Fruit fly (Drosophila melanogaster) whole organism, embryonic: ENCODE data around the gene wapl.
A peak's percentile ranks its signal among the peaks of the same experiment; 100 is the strongest.

Experiments
- ATbp ChIP-seq: fragments of 200-800 bp; sonication (Bioruptor generic); optimal IDR thresholded peaks from 2 replicates; lab custom pipeline; 2017; ENCODE audit warnings: missing biosample characterization, mild to moderate bottlenecking, missing genetic modification characterization, missing genetic modification reagents
- Abd-B ChIP-seq: fragments of 200-800 bp; sonication (Bioruptor generic); optimal IDR thresholded peaks from 2 replicates; lab custom pipeline; 2018; ENCODE audit warnings: missing biosample characterization, mild to moderate bottlenecking, missing genetic modification characterization, moderate library complexity
- Atf6 ChIP-seq: fragments of 200-800 bp; sonication (Bioruptor generic); IDR thresholded peaks from 2 replicates; pipeline ENCODE4 v1.3.6; 2022; ENCODE audit warnings: missing biosample characterization, missing genetic modification characterization
- CG10321 ChIP-seq: fragments of 200-800 bp; sonication (Bioruptor generic); IDR thresholded peaks from 2 replicates; pipeline ENCODE4 v1.3.6; 2022; ENCODE audit warnings: missing biosample characterization, missing genetic modification characterization
- CG10462 ChIP-seq: fragments of 200-800 bp; sonication (Bioruptor generic); optimal IDR thresholded peaks from 2 replicates; lab custom pipeline; 2016; ENCODE audit warnings: missing biosample characterization, missing genetic modification characterization
- CG11695 ChIP-seq: fragments of 200-800 bp; sonication (Bioruptor generic); IDR thresholded peaks from 3 replicates; pipeline ENCODE4 v1.3.6; 2022; ENCODE audit warnings: missing biosample characterization, missing genetic modification characterization
- CG1233 ChIP-seq: fragments of 200-800 bp; sonication (Bioruptor generic); optimal IDR thresholded peaks from 4 replicates; lab custom pipeline; 2018; ENCODE audit warnings: missing biosample characterization, mild to moderate bottlenecking, missing genetic modification characterization
- CG14014 ChIP-seq: fragments of 200-800 bp; sonication (Bioruptor generic); IDR thresholded peaks from 2 replicates; pipeline ENCODE4 v1.3.6; 2022; ENCODE audit warnings: missing biosample characterization, missing genetic modification characterization
- CG15269 ChIP-seq: fragments of 200-800 bp; sonication (Bioruptor generic); optimal IDR thresholded peaks from 2 replicates; lab custom pipeline; 2018; ENCODE audit warnings: missing biosample characterization, mild to moderate bottlenecking, missing genetic modification characterization, moderate library complexity
- CG15601 ChIP-seq: fragments of 200-800 bp; sonication (Bioruptor generic); optimal IDR thresholded peaks from 3 replicates; lab custom pipeline; 2019; ENCODE audit warnings: missing biosample characterization, mild to moderate bottlenecking, missing genetic modification characterization, moderate library complexity
- CG15696 ChIP-seq: fragments of 200-800 bp; sonication (Bioruptor generic); optimal IDR thresholded peaks from 2 replicates; lab custom pipeline; 2019; ENCODE audit warnings: missing biosample characterization, mild to moderate bottlenecking, missing genetic modification characterization, moderate library complexity
- CG17359 ChIP-seq: fragments of 200-800 bp; sonication (Bioruptor generic); optimal IDR thresholded peaks from 3 replicates; lab custom pipeline; 2018; ENCODE audit warnings: missing biosample characterization, mild to moderate bottlenecking, missing genetic modification characterization, moderate library complexity
- CG1792 ChIP-seq: fragments of 200-800 bp; sonication (Bioruptor generic); optimal IDR thresholded peaks from 2 replicates; lab custom pipeline; 2016; ENCODE audit warnings: missing biosample characterization, missing genetic modification characterization
- CG18764 ChIP-seq: fragments of 200-800 bp; sonication (Bioruptor generic); optimal IDR thresholded peaks from 3 replicates; lab custom pipeline; 2016; ENCODE audit warnings: missing biosample characterization, missing genetic modification characterization
- CG3065 ChIP-seq: fragments of 200-800 bp; sonication (Bioruptor generic); optimal IDR thresholded peaks from 2 replicates; lab custom pipeline; 2016; ENCODE audit warnings: missing biosample characterization, missing genetic modification characterization
- CG34224 ChIP-seq: fragments of 200-800 bp; sonication (Bioruptor generic); IDR thresholded peaks from 3 replicates; pipeline ENCODE4 v1.3.6; 2022; ENCODE audit warnings: missing biosample characterization, missing genetic modification characterization; ENCODE audit not compliant: partially characterized antibody
- CG5245 ChIP-seq: fragments of 200-800 bp; sonication (Bioruptor generic); optimal IDR thresholded peaks from 3 replicates; lab custom pipeline; 2016; ENCODE audit warnings: missing biosample characterization, missing genetic modification characterization
- CG6175 ChIP-seq: fragments of 200-800 bp; sonication (Bioruptor generic); IDR thresholded peaks from 3 replicates; pipeline ENCODE4 v1.3.6; 2022; ENCODE audit warnings: missing biosample characterization, missing genetic modification characterization
- CG6765 ChIP-seq: fragments of 200-800 bp; sonication (Bioruptor generic); optimal IDR thresholded peaks from 3 replicates; lab custom pipeline; 2017; ENCODE audit warnings: missing biosample characterization, mild to moderate bottlenecking, missing genetic modification characterization
- CG8089 ChIP-seq: fragments of 200-800 bp; sonication (Bioruptor generic); optimal IDR thresholded peaks from 3 replicates; lab custom pipeline; 2016; ENCODE audit warnings: missing biosample characterization, missing genetic modification characterization
- CG8765 ChIP-seq: fragments of 200-800 bp; sonication (Bioruptor generic); IDR thresholded peaks from 2 replicates; pipeline ENCODE4 v1.3.6; 2022; ENCODE audit warnings: missing biosample characterization, missing genetic modification characterization
- CoRest ChIP-seq: fragments of 200-800 bp; sonication (Bioruptor generic); optimal IDR thresholded peaks from 3 replicates; lab custom pipeline; 2018; ENCODE audit warnings: missing biosample characterization, mild to moderate bottlenecking, missing genetic modification characterization, moderate library complexity
- Dip2 ChIP-seq: fragments of 200-800 bp; sonication (Bioruptor generic); IDR thresholded peaks from 2 replicates; pipeline ENCODE4 v1.3.6; 2022; ENCODE audit warnings: missing biosample characterization, missing genetic modification characterization
- Fer1 ChIP-seq: fragments of 200-800 bp; sonication (Bioruptor generic); optimal IDR thresholded peaks from 2 replicates; lab custom pipeline; 2017; ENCODE audit warnings: missing biosample characterization, mild to moderate bottlenecking, missing genetic modification characterization
- H15 ChIP-seq: fragments of 200-800 bp; sonication (Bioruptor generic); IDR thresholded peaks from 3 replicates; pipeline ENCODE4 v1.3.6; 2022; ENCODE audit warnings: missing biosample characterization, missing genetic modification characterization
- NC2β ChIP-seq: fragments of 200-800 bp; sonication (Bioruptor generic); optimal IDR thresholded peaks from 2 replicates; lab custom pipeline; 2016; ENCODE audit warnings: missing biosample characterization, missing genetic modification characterization
- Nf-YB ChIP-seq: fragments of 200-800 bp; sonication (Bioruptor generic); optimal IDR thresholded peaks from 3 replicates; lab custom pipeline; 2019; ENCODE audit warnings: missing biosample characterization, mild to moderate bottlenecking, missing genetic modification characterization, moderate library complexity
- Opbp ChIP-seq: fragments of 200-800 bp; sonication (Bioruptor generic); IDR thresholded peaks from 3 replicates; pipeline ENCODE4 v1.3.6; 2022; ENCODE audit warnings: missing biosample characterization, missing genetic modification characterization; ENCODE audit not compliant: partially characterized antibody
- Pdp1 ChIP-seq, 2 experiments: fragments of 200-800 bp; sonication (Bioruptor generic); optimal IDR thresholded peaks; 3 replicates each; lab custom pipeline; 2016; ENCODE audit warnings: missing biosample characterization in 2 of 2, missing genetic modification characterization in 2 of 2, mild to moderate bottlenecking in 1 of 2, moderate library complexity in 1 of 2
- Poxn ChIP-seq: fragments of 200-800 bp; sonication (Bioruptor generic); IDR thresholded peaks from 2 replicates; pipeline ENCODE4 v1.3.6; 2022; ENCODE audit warnings: missing biosample characterization, missing genetic modification characterization
- Sin3A ChIP-seq: fragments of >200 bp; optimal IDR thresholded peaks from 2 replicates; lab custom pipeline; 2018
- ab ChIP-seq: fragments of 200-800 bp; sonication (Bioruptor generic); optimal IDR thresholded peaks from 2 replicates; lab custom pipeline; 2016; ENCODE audit warnings: missing biosample characterization, missing genetic modification characterization
- ase ChIP-seq: fragments of 200-800 bp; sonication (Bioruptor generic); IDR thresholded peaks from 3 replicates; pipeline ENCODE4 v1.3.6; 2022; ENCODE audit warnings: missing biosample characterization, missing genetic modification characterization
- bcd ChIP-seq: fragments of 200-800 bp; sonication (Bioruptor generic); optimal IDR thresholded peaks from 2 replicates; lab custom pipeline; 2017; ENCODE audit warnings: missing biosample characterization, mild to moderate bottlenecking, missing genetic modification characterization
- cad ChIP-seq: fragments of >200 bp; optimal IDR thresholded peaks from 2 replicates; lab custom pipeline; 2017; ENCODE audit warnings: missing biosample characterization, missing genetic modification characterization
- cg ChIP-seq: fragments of 200-800 bp; sonication (Bioruptor generic); optimal IDR thresholded peaks from 3 replicates; lab custom pipeline; 2019; ENCODE audit warnings: missing biosample characterization, mild to moderate bottlenecking, missing genetic modification characterization, moderate library complexity
- dmrt11E ChIP-seq: fragments of 200-800 bp; sonication (Bioruptor generic); optimal IDR thresholded peaks from 3 replicates; lab custom pipeline; 2018; ENCODE audit warnings: missing biosample characterization, mild to moderate bottlenecking, missing genetic modification characterization, moderate library complexity
- gfzf ChIP-seq: fragments of 200-800 bp; sonication (Bioruptor generic); optimal IDR thresholded peaks from 2 replicates; lab custom pipeline; 2016; ENCODE audit warnings: missing biosample characterization, mild to moderate bottlenecking, missing genetic modification characterization, moderate library complexity
- lola ChIP-seq, 3 experiments: fragments of >200 bp in 2 of 3; fragments of 200-800 bp in 1 of 3; sonication (Bioruptor generic) in 1 of 3; optimal IDR thresholded peaks; 2 replicates each; lab custom pipeline; 2017 to 2019; ENCODE audit warnings: missing biosample characterization in 3 of 3, missing genetic modification characterization in 3 of 3, mild to moderate bottlenecking in 1 of 3, moderate library complexity in 1 of 3
- lov ChIP-seq, 2 experiments: fragments of 200-800 bp in 1 of 2; fragments of >200 bp in 1 of 2; sonication (Bioruptor generic) in 1 of 2; IDR thresholded peaks in 1 of 2; optimal IDR thresholded peaks in 1 of 2; 2 replicates in 1 of 2; 3 replicates in 1 of 2; pipeline versions ENCODE4 v1.3.6 to Lab custom; 2017 to 2022; ENCODE audit warnings: missing biosample characterization in 1 of 2, missing genetic modification characterization in 1 of 2
- peb ChIP-seq: fragments of 200-800 bp; sonication (Bioruptor generic); IDR thresholded peaks from 2 replicates; pipeline ENCODE4 v1.3.6; 2022; ENCODE audit warnings: missing biosample characterization, missing genetic modification characterization
- pho ChIP-seq: fragments of 200-800 bp; sonication (Bioruptor generic); optimal IDR thresholded peaks from 2 replicates; lab custom pipeline; 2016; ENCODE audit warnings: missing biosample characterization, missing genetic modification characterization
- pzg ChIP-seq: fragments of 200-800 bp; sonication (Bioruptor generic); optimal IDR thresholded peaks from 3 replicates; lab custom pipeline; 2018; ENCODE audit warnings: missing biosample characterization, mild to moderate bottlenecking, missing genetic modification characterization, moderate library complexity
- row ChIP-seq: fragments of 200-800 bp; sonication (Bioruptor generic); IDR thresholded peaks from 3 replicates; pipeline ENCODE4 v1.3.6; 2022; ENCODE audit warnings: missing biosample characterization, missing genetic modification characterization
- shn ChIP-seq: fragments of 200-800 bp; sonication (Bioruptor generic); optimal IDR thresholded peaks from 3 replicates; lab custom pipeline; 2016; ENCODE audit warnings: missing biosample characterization, missing genetic modification characterization
- usp ChIP-seq: fragments of >200 bp; optimal IDR thresholded peaks from 2 replicates; lab custom pipeline; 2017; ENCODE audit warnings: missing biosample characterization, missing genetic modification characterization
- zen ChIP-seq: fragments of 200-800 bp; sonication (Bioruptor generic); optimal IDR thresholded peaks from 3 replicates; lab custom pipeline; 2018; ENCODE audit warnings: missing biosample characterization, mild to moderate bottlenecking, missing genetic modification characterization, moderate library complexity
- zfh2 ChIP-seq: fragments of 200-800 bp; sonication (Bioruptor generic); optimal IDR thresholded peaks from 2 replicates; lab custom pipeline; 2016; ENCODE audit warnings: missing biosample characterization, missing genetic modification characterization

The wapl gene

dm6 chrX:2134965-2135758 is 23.6 kb downstream of the wapl start (continued):
- TF ChIP-seq CG10321: peak; percentile 54
- TF ChIP-seq zfh2 (GFP tag; lab: Kevin White, UChicago): peak; percentile 64
- TF ChIP-seq CG3065 (GFP tag; lab: Kevin White, UChicago): peak; percentile 43
- peak; percentile 90 for TF ChIP-seq CG17359 (tag; lab: Kevin White, UChicago)
- TF ChIP-seq Dip2 (GFP tag; lab: Robert Waterston, UW): no peak
- peak; percentile 64 for TF ChIP-seq NC2β (GFP tag; lab: Kevin White, UChicago)
- TF ChIP-seq pzg (GFP tag; lab: Kevin White, UChicago): peak; percentile 2
- peak; percentile 91 for TF ChIP-seq CG6765
- peak; percentile 81 for TF ChIP-seq zen (tag; lab: Kevin White, UChicago)
- peak; percentile 93 for TF ChIP-seq CG15269 (tag; lab: Kevin White, UChicago)
- TF ChIP-seq row (GFP tag; lab: Robert Waterston, UW): peak; percentile 94
- TF ChIP-seq lov (optimal IDR thresholded peaks at IDR 0.05; lab: Kevin White, UChicago): no peak
- TF ChIP-seq lov (GFP tag; IDR thresholded peaks at IDR 0.05; lab: Robert Waterston, UW): 0 out of 3 replicates have a peak, but pooled peaks have one; percentile 57
- TF ChIP-seq Atf6 (GFP tag; lab: Robert Waterston, UW): peak; percentile 92
- peak; percentile 84 for TF ChIP-seq CG14014 (GFP tag; lab: Robert Waterston, UW)
- peak; percentile 66 for TF ChIP-seq CG10462 (GFP tag; lab: Kevin White, UChicago)
- TF ChIP-seq CG5245 (GFP tag; lab: Kevin White, UChicago): peak; percentile 80
- peak; percentile 76 for TF ChIP-seq ase
- peak; percentile 14 for TF ChIP-seq ab (GFP tag; lab: Kevin White, UChicago)
- no peak for TF ChIP-seq cad (GFP tag; lab: Kevin White, UChicago)
- TF ChIP-seq peb: peak; percentile 70; the same call in 1 of the 2 replicates
- peak; percentile 77 for TF ChIP-seq pho (GFP tag; lab: Kevin White, UChicago)
- peak; percentile 75 for TF ChIP-seq Abd-B
- TF ChIP-seq gfzf (GFP tag; lab: Kevin White, UChicago): no peak
- TF ChIP-seq CG1792 (GFP tag; lab: Kevin White, UChicago): peak; percentile 79
- peak; percentile 92 for TF ChIP-seq CG11695
- peak; percentile 88 for TF ChIP-seq CG15601 (tag; lab: Kevin White, UChicago)
- TF ChIP-seq CG6175 (GFP tag; lab: Robert Waterston, UW): 0 out of 3 replicates have a peak, but pooled peaks have one; percentile 38
- peak; percentile 74 for TF ChIP-seq Nf-YB (GFP tag; lab: Kevin White, UChicago)
- peak; percentile 54 for TF ChIP-seq shn (GFP tag; lab: Kevin White, UChicago)
- no peak; the same call in 1 of the 2 replicates for TF ChIP-seq Poxn (GFP tag; lab: Robert Waterston, UW)
- TF ChIP-seq dmrt11E (tag; lab: Kevin White, UChicago): peak; percentile 88
- TF ChIP-seq H15 (GFP tag; lab: Robert Waterston, UW): peak; percentile 72; the same call in 2 of the 3 replicates
- peak; percentile 95 for TF ChIP-seq Fer1 (GFP tag; lab: Kevin White, UChicago)
- TF ChIP-seq lola (GFP tag; optimal IDR thresholded peaks at IDR 0.05; lab: Kevin White, UChicago): peak in 1 of 3 experiments; percentile 87
- TF ChIP-seq CG1233 (GFP tag; lab: Kevin White, UChicago): peak; percentile 91
- peak; percentile 74 to 84 for TF ChIP-seq Pdp1 (GFP tag; optimal IDR thresholded peaks at IDR 0.05; lab: Kevin White, UChicago)
- TF ChIP-seq CG34224 (GFP tag; lab: Robert Waterston, UW): no peak
- TF ChIP-seq Opbp: no peak
- peak; percentile 69 for TF ChIP-seq cg (GFP tag; lab: Kevin White, UChicago)
- TF ChIP-seq CG8089 (GFP tag; lab: Kevin White, UChicago): peak; percentile 65
- peak; percentile 76 for TF ChIP-seq ATbp (GFP tag; lab: Kevin White, UChicago)
- TF ChIP-seq usp (GFP tag; lab: Kevin White, UChicago): no peak
- peak; percentile 94 for TF ChIP-seq CoRest (tag; lab: Kevin White, UChicago)
- TF ChIP-seq CG15696 (tag; lab: Kevin White, UChicago): peak; percentile 92
- TF ChIP-seq Sin3A: no peak
- TF ChIP-seq CG8765 (GFP tag; lab: Robert Waterston, UW): peak; percentile 57; the same call in 1 of the 2 replicates
- TF ChIP-seq CG18764: peak; percentile 70
- peak; percentile 84 for TF ChIP-seq bcd (GFP tag; lab: Kevin White, UChicago)
